Worm (Caenorhabditis elegans) whole organism, mixed stage, embryonic: ENCODE results near the gene ceh-14.

Source experiments
- elt-3 ChIP-seq: fragments of 150-350 bp; optimal IDR thresholded peaks from 2 replicates; lab custom pipeline; 2014; ENCODE audit warnings: missing biosample characterization, missing genetic modification characterization
- mls-2 ChIP-seq: sonication (generic microtip); optimal IDR thresholded peaks from 2 replicates; lab custom pipeline; 2016; ENCODE audit warnings: mild to moderate bottlenecking, missing genetic modification characterization, moderate library complexity, missing compliant biosample characterization
- nhr-237 ChIP-seq: fragments of 150-350 bp; optimal IDR thresholded peaks from 2 replicates; lab custom pipeline; 2014; ENCODE audit warnings: missing biosample characterization, missing genetic modification characterization
- sem-2 ChIP-seq: fragments of 200-800 bp; sonication (Bioruptor generic); optimal IDR thresholded peaks from 2 replicates; lab custom pipeline; 2018; ENCODE audit warnings: mild to moderate bottlenecking, missing genetic modification characterization, missing compliant biosample characterization

DNA sequence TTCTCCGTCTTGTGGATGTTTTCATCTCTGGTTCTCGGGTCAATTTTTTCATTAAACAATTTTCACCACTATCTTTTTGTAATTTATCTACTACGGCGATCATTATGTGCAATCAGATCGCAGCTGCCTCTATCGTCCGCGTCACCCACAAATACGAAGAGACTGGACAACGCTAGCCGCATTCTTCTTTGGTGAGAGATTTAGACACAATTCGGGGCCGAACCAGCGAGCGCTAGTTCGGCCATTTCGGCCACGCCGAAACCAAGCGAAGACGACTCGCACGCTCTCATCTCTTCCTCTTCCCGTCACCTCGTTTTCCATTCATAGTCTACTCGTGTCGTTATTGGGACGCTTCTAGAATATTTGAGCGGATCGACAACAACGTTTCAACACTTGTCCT, 46.8 kb downstream of the ceh-14 start, which contains the start of gene gly-12:
- TF ChIP-seq mls-2 (tag; lab: Kevin White, UChicago): peak; percentile 43
- TF ChIP-seq nhr-237 (tag; lab: Kevin White, UChicago): no peak
- no peak for TF ChIP-seq sem-2 (GFP tag; lab: Kevin White, UChicago)
- no peak for TF ChIP-seq elt-3 (tag; lab: Kevin White, UChicago)
